Worm (Caenorhabditis elegans): Measurements from ENCODE around the gene str-8.

ce11 chrV:15773941-15774340 is 19.1 kb downstream of the str-8 start:
- TF ChIP-seq ref-1 (GFP tag; conservative IDR thresholded peaks at IDR 0.05) (no peak), ztf-23 (GFP tag; IDR thresholded peaks at IDR 0.05) (no peak), T22C8.4 (GFP tag; IDR thresholded peaks at IDR 0.05) (no peak), flt-1 (GFP tag; IDR thresholded peaks at IDR 0.05) (no peak), med-1 (GFP tag; optimal IDR thresholded peaks at IDR 0.05; ENCODE audit: insufficient read depth) (no peak)
